Fruit fly (Drosophila melanogaster): ENCODE data around the gene CG7049.

Gene CG7049

dm6 chr3L:184251-184650 lies 8.2 kb upstream of the CG7049 start, which contains the start of the genes CG34140, Mkp and Mtch (continued):
- TF ChIP-seq pum (GFP tag; optimal IDR thresholded peaks at IDR 0.05): peak; percentile 89
- TF ChIP-seq hth (optimal IDR thresholded peaks at IDR 0.05): no peak
- TF ChIP-seq CG6813 (GFP tag; optimal IDR thresholded peaks at IDR 0.05): no peak
- peak; percentile 82 for TF ChIP-seq CG11456 (GFP tag; IDR thresholded peaks at IDR 0.05)
- peak; percentile 74; the same call in 1 of the 2 replicates for TF ChIP-seq stc (GFP tag; IDR thresholded peaks at IDR 0.05)
- TF ChIP-seq Mrtf (GFP tag; IDR thresholded peaks at IDR 0.05): 0 out of 3 replicates have a peak, but pooled peaks have one; percentile 51
- TF ChIP-seq Adf1 (GFP tag; IDR thresholded peaks at IDR 0.05): peak; percentile 60
- TF ChIP-seq Elba2 (GFP tag; optimal IDR thresholded peaks at IDR 0.05): peak; percentile 49
- peak; percentile 67; the same call in 1 of the 2 replicates for TF ChIP-seq wdn (GFP tag; IDR thresholded peaks at IDR 0.05)
- peak; percentile 85 for TF ChIP-seq CG16863 (GFP tag; optimal IDR thresholded peaks at IDR 0.05)
- TF ChIP-seq nom (GFP tag; optimal IDR thresholded peaks at IDR 0.05): peak; percentile 7
- TF ChIP-seq pho (GFP tag; optimal IDR thresholded peaks at IDR 0.05): peak; percentile 91
- peak; percentile 81 for TF ChIP-seq NfI (GFP tag; optimal IDR thresholded peaks at IDR 0.05)
- TF ChIP-seq shn (GFP tag; optimal IDR thresholded peaks at IDR 0.05): peak; percentile 80
- TF ChIP-seq bowl (GFP tag; IDR thresholded peaks at IDR 0.05): peak; percentile 47; the same call in 1 of the 2 replicates
- peak in 1 of 2 experiments; percentile 27 for TF ChIP-seq insv (GFP tag; optimal IDR thresholded peaks at IDR 0.05)
- peak; percentile 72 for TF ChIP-seq Myb (GFP tag; optimal IDR thresholded peaks at IDR 0.05)
- peak; percentile 97 for TF ChIP-seq BEAF-32 (GFP tag; optimal IDR thresholded peaks at IDR 0.05)
- TF ChIP-seq CG7839 (tag; optimal IDR thresholded peaks at IDR 0.05): no peak
- TF ChIP-seq trem (tag; optimal IDR thresholded peaks at IDR 0.05): peak; percentile 92
- peak; percentile 86 for TF ChIP-seq CG17829 (tag; optimal IDR thresholded peaks at IDR 0.05)
- TF ChIP-seq vfl (GFP tag; optimal IDR thresholded peaks at IDR 0.05): peak; percentile 92
- peak; percentile 56 for TF ChIP-seq CG6765 (GFP tag; optimal IDR thresholded peaks at IDR 0.05)
- TF ChIP-seq zfh1 (GFP tag; IDR thresholded peaks at IDR 0.05): peak; percentile 74
- peak; percentile 65 for TF ChIP-seq CG6683 (GFP tag; optimal IDR thresholded peaks at IDR 0.05)
- TF ChIP-seq Hr3 (GFP tag; optimal IDR thresholded peaks at IDR 0.05): peak; percentile 85
- peak; percentile 69 for TF ChIP-seq CG34376 (GFP tag; optimal IDR thresholded peaks at IDR 0.05)
- TF ChIP-seq CG1233 (GFP tag; optimal IDR thresholded peaks at IDR 0.05): peak; percentile 74
- TF ChIP-seq Nf-YC (tag; optimal IDR thresholded peaks at IDR 0.05): no peak
- peak; percentile 84 for TF ChIP-seq sob (GFP tag; IDR thresholded peaks at IDR 0.05)
- TF ChIP-seq CG9797 (GFP tag; optimal IDR thresholded peaks at IDR 0.05): peak; percentile 84
- peak; percentile 88 for TF ChIP-seq Aef1 (GFP tag; IDR thresholded peaks at IDR 0.05)
- no peak for TF ChIP-seq Eip74EF (GFP tag; optimal IDR thresholded peaks at IDR 0.05)
- peak; percentile 76 for TF ChIP-seq rib (GFP tag; IDR thresholded peaks at IDR 0.05)
- peak; percentile 84 for TF ChIP-seq HmgZ (tag; optimal IDR thresholded peaks at IDR 0.05)
- peak; percentile 57 for TF ChIP-seq wor (GFP tag; IDR thresholded peaks at IDR 0.05)
- no peak for TF ChIP-seq tio (GFP tag; optimal IDR thresholded peaks at IDR 0.05)
- peak; percentile 63; the same call in 1 of the 3 replicates for TF ChIP-seq so (GFP tag; IDR thresholded peaks at IDR 0.05)
- TF ChIP-seq vnd (GFP tag; IDR thresholded peaks at IDR 0.05; ENCODE audit: partially characterized antibody): peak; percentile 94
- peak; percentile 91 for TF ChIP-seq inv (GFP tag; IDR thresholded peaks at IDR 0.05; ENCODE audit: partially characterized antibody)
- TF ChIP-seq CG3838 (GFP tag; optimal IDR thresholded peaks at IDR 0.05): peak; percentile 63
- no peak for TF ChIP-seq CG17568 (GFP tag; optimal IDR thresholded peaks at IDR 0.05)
- TF ChIP-seq nau (GFP tag; optimal IDR thresholded peaks at IDR 0.05): no peak
- peak; percentile 70 for TF ChIP-seq CG2889 (GFP tag; IDR thresholded peaks at IDR 0.05)
- TF ChIP-seq CG1529 (GFP tag; optimal IDR thresholded peaks at IDR 0.05): no peak
- TF ChIP-seq CG2875 (GFP tag; optimal IDR thresholded peaks at IDR 0.05): no peak
- TF ChIP-seq knrl (GFP tag; IDR thresholded peaks at IDR 0.05; ENCODE audit: partially characterized antibody): peak; percentile 97
- peak; percentile 14 for TF ChIP-seq CG17802 (tag; optimal IDR thresholded peaks at IDR 0.05)
- TF ChIP-seq CG9609 (GFP tag; optimal IDR thresholded peaks at IDR 0.05): peak; percentile 83
- TF ChIP-seq HLH3B (GFP tag; IDR thresholded peaks at IDR 0.05): peak; percentile 82
